Fruit fly (Drosophila melanogaster) whole organism, adult: ENCODE measurements around the gene CG31279.

Experiments used
- CG14711 ChIP-seq: fragments of 200-800 bp; sonication (Bioruptor generic); optimal IDR thresholded peaks from 2 replicates; lab custom pipeline; 2018; ENCODE audit warnings: missing biosample characterization, mild to moderate bottlenecking, missing genetic modification characterization, moderate library complexity
- CG5204 ChIP-seq: fragments of 200-800 bp; sonication (Bioruptor generic); optimal IDR thresholded peaks from 2 replicates; lab custom pipeline; 2016; ENCODE audit warnings: missing biosample characterization, missing genetic modification characterization
- CG7045 ChIP-seq: fragments of 200-800 bp; sonication (Bioruptor generic); optimal IDR thresholded peaks from 2 replicates; lab custom pipeline; 2017; ENCODE audit warnings: missing biosample characterization, mild to moderate bottlenecking, missing genetic modification characterization
- Crg-1 ChIP-seq: fragments of 200-800 bp; sonication (Bioruptor generic); optimal IDR thresholded peaks from 2 replicates; lab custom pipeline; 2016; ENCODE audit warnings: missing biosample characterization, missing genetic modification characterization
- Hr96 ChIP-seq: fragments of 200-800 bp; sonication (Bioruptor generic); optimal IDR thresholded peaks from 2 replicates; lab custom pipeline; 2016; ENCODE audit warnings: missing biosample characterization, missing genetic modification characterization
- Mnt ChIP-seq: fragments of 200-800 bp; sonication (Bioruptor generic); optimal IDR thresholded peaks from 2 replicates; lab custom pipeline; 2016; ENCODE audit warnings: missing biosample characterization, mild to moderate bottlenecking, missing genetic modification characterization
- bab1 ChIP-seq: fragments of 200-800 bp; sonication (Bioruptor generic); optimal IDR thresholded peaks from 3 replicates; lab custom pipeline; 2019; ENCODE audit warnings: missing biosample characterization, mild to moderate bottlenecking, missing genetic modification characterization, moderate library complexity
- cic ChIP-seq: fragments of 200-800 bp; sonication (Bioruptor generic); optimal IDR thresholded peaks from 2 replicates; lab custom pipeline; 2017; ENCODE audit warnings: missing biosample characterization, mild to moderate bottlenecking, missing genetic modification characterization, moderate library complexity
- cnc ChIP-seq, 2 experiments: fragments of >200 bp; optimal IDR thresholded peaks; 2 replicates each; lab custom pipeline; 2017
- kay ChIP-seq: fragments of 200-800 bp; sonication (Bioruptor generic); peaks from one replicate; lab custom pipeline; 2016; ENCODE audit warnings: missing biosample characterization, missing genetic modification characterization, borderline replicate concordance
- ovo ChIP-seq: fragments of 200-800 bp; sonication (Bioruptor generic); optimal IDR thresholded peaks from 2 replicates; lab custom pipeline; 2016; ENCODE audit warnings: missing biosample characterization, missing genetic modification characterization

dm6 chr3R:16454192-16454591 lies 23.7 kb downstream of the CG31279 start, which contains the start of gene CG10405:
- TF ChIP-seq cic (GFP tag; lab: Kevin White, UChicago) (no peak), Mnt (no peak), CG7045 (GFP tag; lab: Kevin White, UChicago) (no peak), cnc (optimal IDR thresholded peaks at IDR 0.05; lab: Kevin White, UChicago) (no peak), kay (GFP tag; lab: Kevin White, UChicago) (no peak), ovo (GFP tag; lab: Kevin White, UChicago) (no peak), CG5204 (no peak), Crg-1 (GFP tag; lab: Kevin White, UChicago) (no peak), Hr96 (GFP tag; lab: Kevin White, UChicago) (no peak), CG14711 (tag; lab: Kevin White, UChicago) (no peak), bab1 (GFP tag; lab: Kevin White, UChicago) (no peak)
